Fruit fly (Drosophila melanogaster): ENCODE results near the gene LManII.
A peak's percentile ranks its signal among the peaks of the same experiment; 100 is the strongest.

Gene LManII

dm6 chr2L:10474268-10474678 lies 16.8 kb downstream of the LManII start, which contains the start of gene RluA-1 (continued):
- TF ChIP-seq dan (GFP tag; IDR thresholded peaks at IDR 0.05) (peak; percentile 97), ham (GFP tag; IDR thresholded peaks at IDR 0.05) (peak; percentile 96), CG12942 (GFP tag; optimal IDR thresholded peaks at IDR 0.05) (peak; percentile 99), br (optimal IDR thresholded peaks at IDR 0.05) (no peak), ems (GFP tag; optimal IDR thresholded peaks at IDR 0.05) (peak; percentile 96), CG7271 (tag; optimal IDR thresholded peaks at IDR 0.05) (peak; percentile 99), Camta (GFP tag; optimal IDR thresholded peaks at IDR 0.05) (peak; percentile 78), CG17568 (GFP tag; optimal IDR thresholded peaks at IDR 0.05) (peak; percentile 99), peb (GFP tag; IDR thresholded peaks at IDR 0.05) (peak; percentile 99), PHDP (tag; optimal IDR thresholded peaks at IDR 0.05) (peak; percentile 100), CHES-1-like (GFP tag; optimal IDR thresholded peaks at IDR 0.05) (peak; percentile 89), Xbp1 (GFP tag; optimal IDR thresholded peaks at IDR 0.05) (peak; percentile 99), ftz-f1 (GFP tag; optimal IDR thresholded peaks at IDR 0.05) (peak; percentile 86), Blimp-1 (GFP tag; optimal IDR thresholded peaks at IDR 0.05) (peak; percentile 99), CG30431 (GFP tag; optimal IDR thresholded peaks at IDR 0.05) (peak; percentile 98), aop (GFP tag; IDR thresholded peaks at IDR 0.05) (peak; percentile 90), eve (GFP tag; optimal IDR thresholded peaks at IDR 0.05) (peak in 1 of 2 experiments; percentile 96), dati (GFP tag; IDR thresholded peaks at IDR 0.05) (peak; percentile 98), toy (GFP tag; IDR thresholded peaks at IDR 0.05) (peak; percentile 98), CG15601 (tag; optimal IDR thresholded peaks at IDR 0.05) (peak; percentile 99), Ets97D (GFP tag; optimal IDR thresholded peaks at IDR 0.05) (peak; percentile 92), CG1233 (GFP tag; optimal IDR thresholded peaks at IDR 0.05) (peak; percentile 99), CG9215 (GFP tag; IDR thresholded peaks at IDR 0.05) (peak; percentile 97), gcm (GFP tag; optimal IDR thresholded peaks at IDR 0.05) (peak; percentile 100), inv (GFP tag; IDR thresholded peaks at IDR 0.05; ENCODE audit: partially characterized antibody) (peak; percentile 57), Elba2 (GFP tag; optimal IDR thresholded peaks at IDR 0.05) (peak; percentile 94), fu2 (GFP tag; optimal IDR thresholded peaks at IDR 0.05) (peak; percentile 86), sens-2 (GFP tag; IDR thresholded peaks at IDR 0.05) (peak; percentile 98), Sry-δ (GFP tag; optimal IDR thresholded peaks at IDR 0.05) (peak; percentile 55), onecut (GFP tag; IDR thresholded peaks at IDR 0.05) (peak; percentile 94), lola (GFP tag; optimal IDR thresholded peaks at IDR 0.05) (peak in 1 of 3 experiments; percentile 99), twi (tag; optimal IDR thresholded peaks at IDR 0.05) (peak; percentile 99), D19B (GFP tag; optimal IDR thresholded peaks at IDR 0.05) (peak; percentile 95), CG3281 (GFP tag; optimal IDR thresholded peaks at IDR 0.05) (peak; percentile 99), Nf-YB (GFP tag; optimal IDR thresholded peaks at IDR 0.05) (peak; percentile 91), CG10565 (GFP tag; optimal IDR thresholded peaks at IDR 0.05) (peak; percentile 96), NC2α (GFP tag; optimal IDR thresholded peaks at IDR 0.05) (peak; percentile 90), unpg (GFP tag; optimal IDR thresholded peaks at IDR 0.05) (peak; percentile 100), cato (GFP tag; optimal IDR thresholded peaks at IDR 0.05; ENCODE audit: borderline replicate concordance) (peak; percentile 99), CG12155 (GFP tag; optimal IDR thresholded peaks at IDR 0.05) (peak; percentile 97), CG6683 (GFP tag; optimal IDR thresholded peaks at IDR 0.05) (peak; percentile 98), kah (GFP tag; optimal IDR thresholded peaks at IDR 0.05) (peak; percentile 98), nau (GFP tag; optimal IDR thresholded peaks at IDR 0.05) (peak; percentile 99), C15 (GFP tag; IDR thresholded peaks at IDR 0.05) (peak; percentile 96), CG3163 (GFP tag; optimal IDR thresholded peaks at IDR 0.05) (peak; percentile 76), Adf1 (GFP tag; IDR thresholded peaks at IDR 0.05) (peak; percentile 90), YL-1 (GFP tag; optimal IDR thresholded peaks at IDR 0.05) (peak; percentile 97), nmo (GFP tag; optimal IDR thresholded peaks at IDR 0.05) (peak; percentile 100), gsb-n (tag; optimal IDR thresholded peaks at IDR 0.05) (peak; percentile 100), Pdp1 (GFP tag; optimal IDR thresholded peaks at IDR 0.05) (peak; percentile 95 to 96), CG8924 (tag; optimal IDR thresholded peaks at IDR 0.05) (peak; percentile 100)

All from whole organism, embryonic.